Worm (Caenorhabditis elegans) whole organism, midembryonic: ENCODE data around the gene clc-28.

Source experiments
- T22C8.4 ChIP-seq: fragments of 200-800 bp; sonication (Bioruptor generic); IDR thresholded peaks from 2 replicates; pipeline ENCODE4 v1.3.6; 2022; ENCODE audit warnings: missing genetic modification characterization, missing compliant biosample characterization
- flt-1 ChIP-seq: fragments of 200-800 bp; sonication (Bioruptor generic); IDR thresholded peaks from 2 replicates; pipeline ENCODE4 v1.3.6; 2022; ENCODE audit warnings: missing genetic modification characterization, missing compliant biosample characterization
- klf-2 ChIP-seq: fragments of 200-800 bp; sonication (Bioruptor generic); conservative IDR thresholded peaks from 2 replicates; pipeline ENCODE4 v1.3.6; 2022; ENCODE audit warnings: missing genetic modification reagents, missing genetic modification characterization, missing compliant biosample characterization
- ref-1 ChIP-seq: fragments of 200-800 bp; sonication (Bioruptor generic); conservative IDR thresholded peaks from 2 replicates; pipeline ENCODE4 v1.3.6; 2022; ENCODE audit warnings: missing genetic modification reagents, missing genetic modification characterization, missing compliant biosample characterization
- tab-1 ChIP-seq: fragments of 200-800 bp; sonication (Bioruptor generic); IDR thresholded peaks from 2 replicates; pipeline ENCODE4 v1.3.6; 2022; ENCODE audit warnings: missing genetic modification characterization, missing compliant biosample characterization
- ztf-29 ChIP-seq: fragments of 200-800 bp; sonication (Bioruptor generic); IDR thresholded peaks from 2 replicates; pipeline ENCODE4 v1.3.6; 2022; ENCODE audit warnings: missing genetic modification reagents, missing genetic modification characterization, missing compliant biosample characterization

ce11 chrIII:8358213-8358672, 19.0 kb upstream of the clc-28 start, which contains the start of the genes R05D3.8 and rfp-1:
- TF ChIP-seq tab-1 (GFP tag; lab: Robert Waterston, UW) (no peak), flt-1 (GFP tag; lab: Robert Waterston, UW) (no peak), ztf-29 (GFP tag; lab: Robert Waterston, UW) (no peak), klf-2 (GFP tag; lab: Robert Waterston, UW) (no peak), T22C8.4 (GFP tag; lab: Robert Waterston, UW) (no peak), ref-1 (no peak)
